Worm (Caenorhabditis elegans) whole organism, late embryonic: Measurements from ENCODE around the gene bus-17.

Experiments used
- C08G9.2 ChIP-seq: sonication (generic microtip); optimal IDR thresholded peaks from 2 replicates; lab custom pipeline; 2016; ENCODE audit warnings: mild to moderate bottlenecking, missing genetic modification characterization, moderate library complexity, missing compliant biosample characterization
- C38D4.7 ChIP-seq: fragments of 200-800 bp; sonication (Bioruptor generic); optimal IDR thresholded peaks from 2 replicates; lab custom pipeline; 2018; ENCODE audit warnings: mild to moderate bottlenecking, missing genetic modification characterization, moderate library complexity, missing compliant biosample characterization
- K02D7.2 ChIP-seq: sonication (generic microtip); optimal IDR thresholded peaks from 2 replicates; lab custom pipeline; 2017; ENCODE audit warnings: mild to moderate bottlenecking, missing genetic modification characterization, missing compliant biosample characterization
- T23F11.4 ChIP-seq: fragments of 200-800 bp; sonication (Bioruptor generic); optimal IDR thresholded peaks from 2 replicates; lab custom pipeline; 2018; ENCODE audit warnings: mild to moderate bottlenecking, missing genetic modification characterization, missing compliant biosample characterization
- ama-1 ChIP-seq: fragments of 150-350 bp; optimal IDR thresholded peaks from 2 replicates; lab custom pipeline; 2014
- ceh-19 ChIP-seq: fragments of 200-800 bp; sonication (Bioruptor generic); optimal IDR thresholded peaks from 2 replicates; lab custom pipeline; 2018; ENCODE audit warnings: mild to moderate bottlenecking, missing genetic modification characterization, missing compliant biosample characterization
- ceh-2 ChIP-seq: sonication (generic microtip); optimal IDR thresholded peaks from 2 replicates; lab custom pipeline; 2016; ENCODE audit warnings: missing genotype, missing genetic modification characterization, missing compliant biosample characterization
- ceh-22 ChIP-seq: sonication (generic microtip); optimal IDR thresholded peaks from 2 replicates; lab custom pipeline; 2017; ENCODE audit warnings: missing biosample characterization, missing genetic modification characterization
- ceh-30 ChIP-seq: fragments of 150-350 bp; optimal IDR thresholded peaks from 2 replicates; lab custom pipeline; 2014; ENCODE audit warnings: missing biosample characterization, missing genetic modification characterization
- ceh-31 ChIP-seq: sonication (generic microtip); optimal IDR thresholded peaks from 2 replicates; lab custom pipeline; 2016; ENCODE audit warnings: missing genetic modification characterization, missing compliant biosample characterization
- ceh-34 ChIP-seq: sonication (generic microtip); optimal IDR thresholded peaks from 2 replicates; lab custom pipeline; 2016; ENCODE audit warnings: mild to moderate bottlenecking, missing genetic modification characterization, missing compliant biosample characterization
- ceh-48 ChIP-seq: sonication (generic microtip); optimal IDR thresholded peaks from 2 replicates; lab custom pipeline; 2016; ENCODE audit warnings: missing genetic modification characterization, inconsistent platforms, missing compliant biosample characterization
- ceh-9 ChIP-seq: sonication (generic microtip); optimal IDR thresholded peaks from 2 replicates; lab custom pipeline; 2016; ENCODE audit warnings: mild to moderate bottlenecking, missing genetic modification characterization, inconsistent platforms, missing compliant biosample characterization
- che-1 ChIP-seq: sonication (generic microtip); optimal IDR thresholded peaks from 2 replicates; lab custom pipeline; 2016; ENCODE audit warnings: mild to moderate bottlenecking, missing genetic modification characterization, missing compliant biosample characterization
- dmd-4 ChIP-seq: sonication (generic microtip); optimal IDR thresholded peaks from 2 replicates; lab custom pipeline; 2016; ENCODE audit warnings: borderline replicate concordance, missing genetic modification characterization, missing compliant biosample characterization
- dve-1 ChIP-seq: sonication (generic microtip); optimal IDR thresholded peaks from 2 replicates; lab custom pipeline; 2017; ENCODE audit warnings: antibody characterized with exemption, mild to moderate bottlenecking, missing genetic modification characterization, missing compliant biosample characterization
- elt-2 ChIP-seq: sonication (generic microtip); optimal IDR thresholded peaks from 2 replicates; lab custom pipeline; 2016; ENCODE audit warnings: missing genetic modification reagents, missing genetic modification characterization, missing compliant biosample characterization
- eyg-1 ChIP-seq: sonication (generic microtip); optimal IDR thresholded peaks from 2 replicates; lab custom pipeline; 2016; ENCODE audit warnings: missing genotype, missing genetic modification characterization, missing compliant biosample characterization
- gmeb-2 ChIP-seq: sonication (generic microtip); optimal IDR thresholded peaks from 2 replicates; lab custom pipeline; 2016; ENCODE audit warnings: missing genetic modification characterization, inconsistent platforms, missing compliant biosample characterization
- hlh-13 ChIP-seq: fragments of 200-800 bp; sonication (Bioruptor generic); optimal IDR thresholded peaks from 2 replicates; lab custom pipeline; 2018; ENCODE audit warnings: mild to moderate bottlenecking, missing genetic modification characterization, missing compliant biosample characterization
- hlh-15 ChIP-seq: sonication (generic microtip); optimal IDR thresholded peaks from 2 replicates; lab custom pipeline; 2016; ENCODE audit warnings: missing genetic modification characterization, missing compliant biosample characterization
- hlh-30 ChIP-seq: sonication (generic microtip); optimal IDR thresholded peaks from 2 replicates; lab custom pipeline; 2017; ENCODE audit warnings: antibody characterized with exemption, missing genetic modification characterization, missing compliant biosample characterization; ENCODE audit not compliant: insufficient read depth
- lin-11 ChIP-seq: fragments of 200-800 bp; sonication (Bioruptor generic); optimal IDR thresholded peaks from 2 replicates; lab custom pipeline; 2018; ENCODE audit warnings: mild to moderate bottlenecking, missing genetic modification characterization, missing compliant biosample characterization
- mec-3 ChIP-seq: sonication (generic microtip); optimal IDR thresholded peaks from 2 replicates; lab custom pipeline; 2016; ENCODE audit warnings: borderline replicate concordance, missing genetic modification characterization, missing compliant biosample characterization
- nfya-1 ChIP-seq: sonication (generic microtip); optimal IDR thresholded peaks from 2 replicates; lab custom pipeline; 2017; ENCODE audit warnings: missing genetic modification characterization, mild to moderate bottlenecking, missing compliant biosample characterization, antibody characterized with exemption, moderate library complexity
- nhr-232 ChIP-seq: sonication (generic microtip); optimal IDR thresholded peaks from 2 replicates; lab custom pipeline; 2016; ENCODE audit warnings: missing genetic modification characterization, missing compliant biosample characterization
- pag-3 ChIP-seq: sonication (generic microtip); optimal IDR thresholded peaks from 2 replicates; lab custom pipeline; 2016; ENCODE audit warnings: missing compliant biosample characterization, missing genetic modification characterization, borderline replicate concordance
- pat-9 ChIP-seq: fragments of 200-800 bp; sonication (Bioruptor generic); optimal IDR thresholded peaks from 2 replicates; lab custom pipeline; 2018; ENCODE audit warnings: mild to moderate bottlenecking, missing genetic modification characterization, moderate library complexity, missing compliant biosample characterization
- pha-2 ChIP-seq: sonication (generic microtip); optimal IDR thresholded peaks from 2 replicates; lab custom pipeline; 2017; ENCODE audit warnings: mild to moderate bottlenecking, missing genetic modification characterization, missing compliant biosample characterization
- pqm-1 ChIP-seq: sonication (generic microtip); optimal IDR thresholded peaks from 2 replicates; lab custom pipeline; 2016; ENCODE audit warnings: missing genetic modification characterization, missing compliant biosample characterization
- rnt-1 ChIP-seq: sonication (generic microtip); optimal IDR thresholded peaks from 2 replicates; lab custom pipeline; 2016; ENCODE audit warnings: missing genetic modification characterization, missing compliant biosample characterization
- sdc-2 ChIP-seq: sonication (generic microtip); optimal IDR thresholded peaks from 2 replicates; lab custom pipeline; 2016; ENCODE audit warnings: missing genotype, missing genetic modification characterization, missing compliant biosample characterization
- sox-2 ChIP-seq: fragments of 200-800 bp; sonication (Bioruptor generic); IDR thresholded peaks from 2 replicates; pipeline ENCODE4 v1.3.6; 2022; ENCODE audit warnings: missing genetic modification reagents, missing genetic modification characterization, missing compliant biosample characterization
- sox-4 ChIP-seq: sonication (generic microtip); optimal IDR thresholded peaks from 2 replicates; lab custom pipeline; 2017; ENCODE audit warnings: mild to moderate bottlenecking, missing genetic modification characterization, inconsistent platforms, missing compliant biosample characterization
- syd-9 ChIP-seq: sonication (generic microtip); optimal IDR thresholded peaks from 2 replicates; lab custom pipeline; 2016; ENCODE audit warnings: mild to moderate bottlenecking, missing genetic modification characterization, moderate library complexity, missing compliant biosample characterization
- tbx-2 ChIP-seq: sonication (generic microtip); optimal IDR thresholded peaks from 2 replicates; lab custom pipeline; 2016; ENCODE audit warnings: missing genetic modification characterization, missing compliant biosample characterization
- unc-42 ChIP-seq: sonication (generic microtip); optimal IDR thresholded peaks from 2 replicates; lab custom pipeline; 2016; ENCODE audit warnings: missing genotype, missing genetic modification characterization, missing compliant biosample characterization
- unc-86 ChIP-seq: sonication (generic microtip); optimal IDR thresholded peaks from 2 replicates; lab custom pipeline; 2016; ENCODE audit warnings: missing genetic modification characterization, missing compliant biosample characterization
- zip-5 ChIP-seq: sonication (generic microtip); optimal IDR thresholded peaks from 2 replicates; lab custom pipeline; 2016; ENCODE audit warnings: missing genetic modification characterization, missing compliant biosample characterization
- ztf-16 ChIP-seq: sonication (generic microtip); optimal IDR thresholded peaks from 2 replicates; lab custom pipeline; 2017; ENCODE audit warnings: missing genetic modification characterization, missing compliant biosample characterization

The bus-17 gene

DNA sequence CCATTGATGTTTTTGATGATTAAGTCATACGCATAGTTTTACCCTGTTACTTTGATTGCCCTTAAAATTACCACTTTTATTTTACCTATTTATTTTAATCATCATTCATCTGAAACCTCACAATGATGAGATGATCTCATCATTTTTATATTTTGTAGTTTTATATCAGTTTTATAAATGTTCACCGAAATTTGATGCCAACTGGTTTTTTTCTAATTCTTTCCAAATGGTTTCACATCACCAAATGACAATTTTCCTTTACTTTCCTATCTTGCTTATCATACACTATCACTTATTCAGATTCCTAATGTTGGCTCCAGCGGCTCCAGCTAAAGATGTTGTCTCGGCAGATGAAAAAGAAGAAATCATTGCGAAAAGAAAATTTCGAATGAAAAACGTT lies 34.5 kb downstream of the bus-17 start, which contains the start of gene lin-15A:
Gene lin-15A (plus strand): TSS at position 301 of the 400 bp plus-strand sequence.
- TF ChIP-seq hlh-13 (no peak), dve-1 (no peak), pat-9 (tag; lab: Kevin White, UChicago) (no peak), pag-3 (tag; lab: Kevin White, UChicago) (no peak), ceh-31 (no peak), ceh-9 (tag; lab: Kevin White, UChicago) (no peak)

DNA sequence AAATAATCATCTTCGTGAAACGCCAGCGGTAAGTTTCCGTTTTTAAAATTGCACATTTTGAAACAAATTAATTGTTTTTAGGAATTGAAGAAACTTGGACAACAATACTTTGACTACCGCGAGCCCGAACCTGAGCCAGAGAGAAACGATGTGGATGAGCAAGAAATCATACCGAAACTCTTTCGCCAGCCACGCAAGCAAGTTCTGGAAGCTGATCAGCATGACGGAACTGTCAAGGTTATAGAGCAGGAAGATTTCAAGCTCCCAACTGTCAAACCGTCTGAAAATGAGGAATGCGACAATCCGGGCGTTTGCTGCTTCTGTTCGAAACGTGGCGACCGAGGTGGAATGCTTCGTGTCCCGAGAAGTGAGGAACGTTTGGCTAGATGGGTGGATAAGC lies 35.8 kb downstream of the bus-17 start:
- no peak for TF ChIP-seq pha-2 (tag; lab: Kevin White, UChicago)

ce11 chrX:15725566-15726173 lies 40.5 kb downstream of the bus-17 start, which contains the start of gene lin-15B:
Gene lin-15B, plus strand, starts transcription at chrX:15726123.
- TF ChIP-seq syd-9 (tag; lab: Kevin White, UChicago), result peak; percentile 16
- TF ChIP-seq C38D4.7 (GFP tag; lab: Kevin White, UChicago), result no peak
- TF ChIP-seq rnt-1 (tag; lab: Kevin White, UChicago), result peak; percentile 25
- TF ChIP-seq tbx-2 (tag; lab: Kevin White, UChicago), result no peak
- TF ChIP-seq K02D7.2 (tag; lab: Kevin White, UChicago), result no peak
- TF ChIP-seq unc-86 (tag; lab: Kevin White, UChicago), result no peak
- TF ChIP-seq ceh-19 (GFP tag; lab: Kevin White, UChicago), result no peak
- peak; percentile 19 for TF ChIP-seq sdc-2 (tag; lab: Kevin White, UChicago)
- TF ChIP-seq nhr-232 (tag; lab: Kevin White, UChicago), result no peak
- TF ChIP-seq ceh-34 (tag; lab: Kevin White, UChicago), result peak; percentile 7
- TF ChIP-seq ceh-30 (tag; lab: Kevin White, UChicago), result no peak
- TF ChIP-seq ceh-48 (tag; lab: Kevin White, UChicago), result no peak
- no peak for TF ChIP-seq unc-42 (tag; lab: Kevin White, UChicago)
- no peak for TF ChIP-seq C08G9.2 (tag; lab: Kevin White, UChicago)
- no peak for TF ChIP-seq mec-3
- TF ChIP-seq ceh-31, result peak; percentile 58
- no peak for TF ChIP-seq hlh-30 (tag; lab: Kevin White, UChicago)
- TF ChIP-seq, all 69 proteins: peak for 5

- TF ChIP-seq nfya-1 (tag; lab: Kevin White, UChicago), result peak; percentile 54
- no peak for TF ChIP-seq unc-86 (tag; lab: Kevin White, UChicago)
- TF ChIP-seq tbx-2 (tag; lab: Kevin White, UChicago), result peak; percentile 2
- peak; percentile 62 for TF ChIP-seq sdc-2 (tag; lab: Kevin White, UChicago)
- TF ChIP-seq pqm-1, result no peak
- TF ChIP-seq hlh-30 (tag; lab: Kevin White, UChicago), result peak; percentile 67
- TF ChIP-seq unc-42 (tag; lab: Kevin White, UChicago), result no peak
- TF ChIP-seq lin-11, result no peak
- TF ChIP-seq ama-1 (lab: Kevin White, UChicago), result no peak
- TF ChIP-seq elt-2, result no peak
- TF ChIP-seq mec-3, result no peak
- TF ChIP-seq, all 69 proteins: peak for 4
Observed at ce11 chrX:15724994-15725393, 41.2 kb downstream of the bus-17 start.

ce11 chrX:15721346-15721745 lies 44.8 kb downstream of the bus-17 start, which contains the start of gene ZK662.5:
Gene ZK662.5, plus strand, starts transcription at chrX:15721646.
- TF ChIP-seq pha-2 (tag; lab: Kevin White, UChicago) (no peak), C38D4.7 (GFP tag; lab: Kevin White, UChicago) (no peak), hlh-15 (tag; lab: Kevin White, UChicago) (no peak), dmd-4 (tag; lab: Kevin White, UChicago) (no peak), zip-5 (tag; lab: Kevin White, UChicago) (no peak), ceh-2 (no peak), hlh-13 (no peak), ztf-16 (tag; lab: Kevin White, UChicago) (no peak), ceh-31 (no peak), che-1 (tag; lab: Kevin White, UChicago) (no peak), sox-2 (GFP tag; lab: Robert Waterston, UW) (no peak), gmeb-2 (tag; lab: Kevin White, UChicago) (no peak), ceh-22 (tag; lab: Kevin White, UChicago) (no peak), unc-86 (tag; lab: Kevin White, UChicago) (no peak), ceh-48 (tag; lab: Kevin White, UChicago) (no peak), hlh-30 (tag; lab: Kevin White, UChicago) (no peak), sox-4 (tag; lab: Kevin White, UChicago) (no peak), eyg-1 (tag; lab: Kevin White, UChicago) (no peak), T23F11.4 (no peak)
